Fruit fly (Drosophila melanogaster) whole organism, prepupa: Measurements from ENCODE around the gene Nthl1.

Experiments
- Blimp-1 ChIP-seq: fragments of 200-800 bp; sonication (Bioruptor generic); optimal IDR thresholded peaks from 3 replicates; lab custom pipeline; 2017; ENCODE audit warnings: missing biosample characterization, missing genetic modification characterization, mild to moderate bottlenecking, moderate library complexity, missing genetic modification reagents
- CG10631 ChIP-seq: fragments of 200-800 bp; sonication (Bioruptor generic); optimal IDR thresholded peaks from 2 replicates; lab custom pipeline; 2016; ENCODE audit warnings: missing biosample characterization, missing genetic modification characterization
- CG10669 ChIP-seq: fragments of 200-800 bp; sonication (Bioruptor generic); optimal IDR thresholded peaks from 3 replicates; lab custom pipeline; 2018; ENCODE audit warnings: missing biosample characterization, mild to moderate bottlenecking, missing genetic modification characterization, moderate library complexity
- CG11762 ChIP-seq: fragments of 200-800 bp; sonication (Bioruptor generic); optimal IDR thresholded peaks from 3 replicates; lab custom pipeline; 2016; ENCODE audit warnings: missing biosample characterization, missing genetic modification characterization; ENCODE audit not compliant: insufficient read depth
- CG11902 ChIP-seq: fragments of 200-800 bp; sonication (Bioruptor generic); optimal IDR thresholded peaks from 3 replicates; lab custom pipeline; 2016; ENCODE audit warnings: missing biosample characterization, missing genetic modification characterization
- CG15336 ChIP-seq: fragments of 200-800 bp; sonication (Bioruptor generic); IDR thresholded peaks from 2 replicates; pipeline ENCODE4 v1.3.6; 2022; ENCODE audit warnings: missing biosample characterization, missing genetic modification characterization
- CG1621 ChIP-seq: fragments of 200-800 bp; sonication (Bioruptor generic); optimal IDR thresholded peaks from 3 replicates; lab custom pipeline; 2018; ENCODE audit warnings: missing biosample characterization, mild to moderate bottlenecking, missing genetic modification characterization
- CG16779 ChIP-seq: fragments of 200-800 bp; sonication (Bioruptor generic); optimal IDR thresholded peaks from 3 replicates; lab custom pipeline; 2017; ENCODE audit warnings: missing biosample characterization, mild to moderate bottlenecking, missing genetic modification characterization
- CG3032 ChIP-seq: fragments of 200-800 bp; optimal IDR thresholded peaks from 2 replicates; lab custom pipeline; 2019; ENCODE audit warnings: missing biosample characterization, mild to moderate bottlenecking, missing genetic modification characterization, moderate library complexity
- CG31627 ChIP-seq: fragments of 200-800 bp; sonication (Bioruptor generic); optimal IDR thresholded peaks from 3 replicates; lab custom pipeline; 2016; ENCODE audit warnings: missing biosample characterization, missing genetic modification characterization
- CG32006 ChIP-seq: fragments of 200-800 bp; sonication (Bioruptor generic); optimal IDR thresholded peaks from 3 replicates; lab custom pipeline; 2017; ENCODE audit warnings: missing biosample characterization, mild to moderate bottlenecking, missing genetic modification characterization
- CG34406 ChIP-seq: fragments of 200-800 bp; sonication (Bioruptor generic); optimal IDR thresholded peaks from 3 replicates; lab custom pipeline; 2016; ENCODE audit warnings: missing biosample characterization, missing genetic modification characterization
- CG3919 ChIP-seq: fragments of 200-800 bp; sonication (Bioruptor generic); optimal IDR thresholded peaks from 3 replicates; lab custom pipeline; 2016; ENCODE audit warnings: missing biosample characterization, missing genetic modification characterization
- CG4318 ChIP-seq: fragments of 200-800 bp; sonication (Bioruptor generic); optimal IDR thresholded peaks from 3 replicates; lab custom pipeline; 2017; ENCODE audit warnings: missing biosample characterization, mild to moderate bottlenecking, missing genetic modification characterization
- CG6163 ChIP-seq: fragments of 200-800 bp; sonication (Bioruptor generic); IDR thresholded peaks from 3 replicates; pipeline ENCODE4 v1.3.6; 2022; ENCODE audit warnings: missing biosample characterization, missing genetic modification characterization
- CG6792 ChIP-seq: fragments of 200-800 bp; sonication (Bioruptor generic); optimal IDR thresholded peaks from 3 replicates; lab custom pipeline; 2016; ENCODE audit warnings: missing biosample characterization, missing genetic modification characterization
- CG6808 ChIP-seq: fragments of 200-800 bp; sonication (Bioruptor generic); optimal IDR thresholded peaks from 3 replicates; lab custom pipeline; 2017; ENCODE audit warnings: missing biosample characterization, missing genetic modification characterization, mild to moderate bottlenecking, moderate library complexity, missing genetic modification reagents
- CG6854 ChIP-seq: fragments of 200-800 bp; sonication (Bioruptor generic); optimal IDR thresholded peaks from 2 replicates; lab custom pipeline; 2017; ENCODE audit warnings: missing biosample characterization, mild to moderate bottlenecking, missing genetic modification characterization
- CG8319 ChIP-seq: fragments of 200-800 bp; sonication (Bioruptor generic); optimal IDR thresholded peaks from 3 replicates; lab custom pipeline; 2016; ENCODE audit warnings: missing biosample characterization, missing genetic modification characterization
- CG8632 ChIP-seq: fragments of 200-800 bp; sonication (Bioruptor generic); optimal IDR thresholded peaks from 3 replicates; lab custom pipeline; 2016; ENCODE audit warnings: missing biosample characterization, missing genetic modification characterization
- CG9139 ChIP-seq: fragments of 200-800 bp; sonication (Bioruptor generic); optimal IDR thresholded peaks from 3 replicates; lab custom pipeline; 2017; ENCODE audit warnings: missing biosample characterization, mild to moderate bottlenecking, missing genetic modification characterization
- Eip75B ChIP-seq: fragments of 200-800 bp; sonication (Bioruptor generic); optimal IDR thresholded peaks from 3 replicates; lab custom pipeline; 2016; ENCODE audit warnings: missing biosample characterization, missing genetic modification characterization
- Eip78C ChIP-seq: fragments of 200-800 bp; sonication (Bioruptor generic); peaks from one replicate; lab custom pipeline; 2016; ENCODE audit warnings: missing biosample characterization, missing genetic modification characterization
- Eip93F ChIP-seq: fragments of 200-800 bp; sonication (Bioruptor generic); optimal IDR thresholded peaks from 2 replicates; lab custom pipeline; 2016; ENCODE audit warnings: missing biosample characterization, mild to moderate bottlenecking, missing genetic modification characterization
- Ets21C ChIP-seq: fragments of 200-800 bp; sonication (Bioruptor generic); optimal IDR thresholded peaks from 3 replicates; lab custom pipeline; 2016; ENCODE audit warnings: missing biosample characterization, missing genetic modification characterization
- Ets96B ChIP-seq: fragments of 200-800 bp; optimal IDR thresholded peaks from 2 replicates; lab custom pipeline; 2019; ENCODE audit warnings: missing biosample characterization, mild to moderate bottlenecking, missing genetic modification characterization, moderate library complexity
- Gug ChIP-seq: fragments of 200-800 bp; sonication (Bioruptor generic); IDR thresholded peaks from 2 replicates; pipeline ENCODE4 v1.3.6; 2022; ENCODE audit warnings: missing biosample characterization, missing genetic modification characterization
- Hr38 ChIP-seq: sonication (Bioruptor generic); optimal IDR thresholded peaks from 2 replicates; lab custom pipeline; 2016; ENCODE audit warnings: missing biosample characterization, missing genetic modification characterization
- Hr39 ChIP-seq: fragments of 200-800 bp; sonication (Bioruptor generic); optimal IDR thresholded peaks from 2 replicates; lab custom pipeline; 2016; ENCODE audit warnings: missing biosample characterization, missing genetic modification characterization
- Lpt ChIP-seq: fragments of 200-800 bp; sonication (Bioruptor generic); optimal IDR thresholded peaks from 3 replicates; lab custom pipeline; 2016; ENCODE audit warnings: missing biosample characterization, missing genetic modification characterization
- Met ChIP-seq: fragments of 200-800 bp; sonication (Bioruptor generic); optimal IDR thresholded peaks from 3 replicates; lab custom pipeline; 2016; ENCODE audit warnings: missing biosample characterization, missing genetic modification characterization
- OdsH ChIP-seq: fragments of 200-800 bp; sonication (Bioruptor generic); optimal IDR thresholded peaks from 3 replicates; lab custom pipeline; 2016; ENCODE audit warnings: missing biosample characterization, missing genetic modification characterization
- Sox102F ChIP-seq: fragments of 200-800 bp; sonication (Bioruptor generic); optimal IDR thresholded peaks from 2 replicates; lab custom pipeline; 2016; ENCODE audit warnings: missing biosample characterization, mild to moderate bottlenecking, missing genetic modification characterization
- Sox15 ChIP-seq: fragments of 200-800 bp; sonication (Bioruptor generic); optimal IDR thresholded peaks from 3 replicates; lab custom pipeline; 2016; ENCODE audit warnings: missing biosample characterization, missing genetic modification characterization
- achi ChIP-seq: fragments of 200-800 bp; sonication (Bioruptor generic); optimal IDR thresholded peaks from 3 replicates; lab custom pipeline; 2016; ENCODE audit warnings: missing biosample characterization, missing genetic modification characterization
- cyc ChIP-seq: fragments of 200-800 bp; sonication (Bioruptor generic); optimal IDR thresholded peaks from 3 replicates; lab custom pipeline; 2016; ENCODE audit warnings: missing biosample characterization, missing genetic modification characterization
- eg ChIP-seq: fragments of 200-800 bp; sonication (Bioruptor generic); IDR thresholded peaks from 3 replicates; pipeline ENCODE4 v1.3.6; 2022; ENCODE audit warnings: missing biosample characterization, missing genetic modification characterization
- fd59A ChIP-seq: fragments of 200-800 bp; sonication (Bioruptor generic); optimal IDR thresholded peaks from 2 replicates; lab custom pipeline; 2017; ENCODE audit warnings: missing biosample characterization, mild to moderate bottlenecking, missing genetic modification characterization, missing genetic modification reagents
- fd85E ChIP-seq: fragments of 200-800 bp; sonication (Bioruptor generic); optimal IDR thresholded peaks from 3 replicates; lab custom pipeline; 2016; ENCODE audit warnings: missing biosample characterization, missing genetic modification characterization
- fkh ChIP-seq: fragments of 200-800 bp; sonication (Bioruptor generic); optimal IDR thresholded peaks from 3 replicates; lab custom pipeline; 2017; ENCODE audit warnings: missing biosample characterization, mild to moderate bottlenecking, missing genetic modification characterization, moderate library complexity
- lz ChIP-seq: fragments of 200-800 bp; sonication (Bioruptor generic); optimal IDR thresholded peaks from 3 replicates; lab custom pipeline; 2016; ENCODE audit warnings: missing biosample characterization, missing genetic modification characterization
- net ChIP-seq: fragments of 200-800 bp; sonication (Bioruptor generic); optimal IDR thresholded peaks from 3 replicates; lab custom pipeline; 2016; ENCODE audit warnings: missing biosample characterization, missing genetic modification characterization
- pdm3 ChIP-seq: fragments of 200-800 bp; sonication (Bioruptor generic); optimal IDR thresholded peaks from 3 replicates; lab custom pipeline; 2016; ENCODE audit warnings: missing biosample characterization, missing genetic modification characterization
- spab ChIP-seq: fragments of 200-800 bp; sonication (Bioruptor generic); optimal IDR thresholded peaks from 2 replicates; lab custom pipeline; 2017; ENCODE audit warnings: missing biosample characterization, mild to moderate bottlenecking, missing genetic modification characterization, missing genetic modification reagents
- svp ChIP-seq: fragments of 200-800 bp; sonication (Bioruptor generic); peaks from one replicate; lab custom pipeline; 2016; ENCODE audit warnings: missing biosample characterization, missing genetic modification characterization
- topi ChIP-seq: fragments of 200-800 bp; sonication (Bioruptor generic); optimal IDR thresholded peaks from 3 replicates; lab custom pipeline; 2016; ENCODE audit warnings: missing biosample characterization, missing genetic modification characterization
- vri ChIP-seq: fragments of 200-800 bp; sonication (Bioruptor generic); optimal IDR thresholded peaks from 3 replicates; lab custom pipeline; 2016; ENCODE audit warnings: missing biosample characterization, mild to moderate bottlenecking, missing genetic modification characterization

The Nthl1 gene

dm6 chr2L:20927653-20928052 lies at the start of gene Nthl1:
TSS of gene Nthl1 (minus strand) at chr2L:20927860.
- TF ChIP-seq fkh (GFP tag; lab: Kevin White, UChicago), result peak; percentile 96
- no peak for TF ChIP-seq CG8632 (GFP tag; lab: Kevin White, UChicago)

dm6 chr2L:20975594-20975993 lies 47.9 kb upstream of the Nthl1 start:
- TF ChIP-seq vri (GFP tag; lab: Kevin White, UChicago) (peak; percentile 8), Hr38 (GFP tag; lab: Kevin White, UChicago) (no peak)

- TF ChIP-seq CG11902 (GFP tag; lab: Kevin White, UChicago), result no peak
- peak; percentile 71 for TF ChIP-seq OdsH (GFP tag; lab: Kevin White, UChicago)
- TF ChIP-seq CG9139 (GFP tag; lab: Kevin White, UChicago), result peak; percentile 11
- peak; percentile 70 for TF ChIP-seq fd59A (GFP tag; lab: Kevin White, UChicago)
- TF ChIP-seq CG10669 (GFP tag; lab: Kevin White, UChicago), result peak; percentile 72
- peak; percentile 41 for TF ChIP-seq Gug
- peak; percentile 73 for TF ChIP-seq Ets96B (tag; lab: Kevin White, UChicago)
- no peak for TF ChIP-seq fkh (GFP tag; lab: Kevin White, UChicago)
- peak; percentile 65 for TF ChIP-seq CG3032 (tag; lab: Kevin White, UChicago)
- peak; percentile 51 for TF ChIP-seq CG6792 (GFP tag; lab: Kevin White, UChicago)
- peak; percentile 23 for TF ChIP-seq topi (GFP tag; lab: Kevin White, UChicago)
- peak; percentile 59 for TF ChIP-seq CG11762 (GFP tag; lab: Kevin White, UChicago)
- peak; percentile 22 for TF ChIP-seq Sox102F (GFP tag; lab: Kevin White, UChicago)
- TF ChIP-seq Eip75B, result peak; percentile 63
- TF ChIP-seq Sox15 (GFP tag; lab: Kevin White, UChicago), result peak; percentile 50
- peak; percentile 62 for TF ChIP-seq CG16779 (tag; lab: Kevin White, UChicago)
- TF ChIP-seq Eip93F, result no peak
- TF ChIP-seq CG6854 (GFP tag; lab: Kevin White, UChicago), result no peak
- peak; percentile 58 for TF ChIP-seq CG15336
- peak; percentile 77 for TF ChIP-seq CG32006 (GFP tag; lab: Kevin White, UChicago)
- TF ChIP-seq fd85E (GFP tag; lab: Kevin White, UChicago), result no peak
- no peak for TF ChIP-seq vri (GFP tag; lab: Kevin White, UChicago)
- peak; percentile 33 for TF ChIP-seq Lpt (GFP tag; lab: Kevin White, UChicago)
- peak; percentile 31 for TF ChIP-seq CG8319
- TF ChIP-seq Met (GFP tag; lab: Kevin White, UChicago), result peak; percentile 18
- peak; percentile 59 for TF ChIP-seq spab (GFP tag; lab: Kevin White, UChicago)
- peak; percentile 37 for TF ChIP-seq lz (GFP tag; lab: Kevin White, UChicago)
- TF ChIP-seq Hr39 (GFP tag; lab: Kevin White, UChicago), result peak; percentile 28
- peak; percentile 58 for TF ChIP-seq eg (GFP tag; lab: Robert Waterston, UW)
- TF ChIP-seq CG6808 (GFP tag; lab: Kevin White, UChicago), result peak; percentile 61
- TF ChIP-seq achi (GFP tag; lab: Kevin White, UChicago), result peak; percentile 64
- TF ChIP-seq Blimp-1 (GFP tag; lab: Kevin White, UChicago), result no peak
- no peak for TF ChIP-seq CG34406
- no peak for TF ChIP-seq Ets21C (GFP tag; lab: Kevin White, UChicago)
- peak; percentile 69 for TF ChIP-seq pdm3 (GFP tag; lab: Kevin White, UChicago)
- TF ChIP-seq cyc (GFP tag; lab: Kevin White, UChicago), result peak; percentile 28
- peak; percentile 49 for TF ChIP-seq svp (GFP tag; lab: Kevin White, UChicago)
- TF ChIP-seq CG10631, result peak; percentile 79
- TF ChIP-seq net (GFP tag; lab: Kevin White, UChicago), result peak; percentile 49
- TF ChIP-seq Eip78C (GFP tag; lab: Kevin White, UChicago), result peak; percentile 92
- peak; percentile 57 for TF ChIP-seq CG4318 (GFP tag; lab: Kevin White, UChicago)
- TF ChIP-seq CG6163 (GFP tag; lab: Robert Waterston, UW), result peak; percentile 85
- TF ChIP-seq CG3919 (GFP tag; lab: Kevin White, UChicago), result peak; percentile 79
- TF ChIP-seq CG31627 (GFP tag; lab: Kevin White, UChicago), result peak; percentile 35
- peak; percentile 73 for TF ChIP-seq CG1621 (tag; lab: Kevin White, UChicago)
Measured at dm6 chr2L:20974037-20974646, 46.5 kb upstream of the Nthl1 start.
